Fruit fly (Drosophila melanogaster) whole organism, embryonic: ENCODE results near the gene CG3071.

Experiments
- Aef1 ChIP-seq: fragments of 200-800 bp; sonication (Bioruptor generic); IDR thresholded peaks from 3 replicates; pipeline ENCODE4 v1.3.6; 2022; ENCODE audit warnings: missing biosample characterization, missing genetic modification characterization
- CG10209 ChIP-seq: fragments of 200-800 bp; sonication (Bioruptor generic); optimal IDR thresholded peaks from 3 replicates; lab custom pipeline; 2017; ENCODE audit warnings: missing biosample characterization, mild to moderate bottlenecking, missing genetic modification characterization, missing genetic modification reagents
- CG10274 ChIP-seq: fragments of 200-800 bp; sonication (Bioruptor generic); optimal IDR thresholded peaks from 3 replicates; lab custom pipeline; 2017; ENCODE audit warnings: missing biosample characterization, mild to moderate bottlenecking, missing genetic modification characterization
- CG11696 ChIP-seq: fragments of 200-800 bp; sonication (Bioruptor generic); IDR thresholded peaks from 2 replicates; pipeline ENCODE4 v1.3.6; 2022; ENCODE audit warnings: missing biosample characterization, missing genetic modification characterization
- CG14050 ChIP-seq: fragments of 200-800 bp; sonication (Bioruptor generic); IDR thresholded peaks from 3 replicates; pipeline ENCODE4 v1.3.6; 2022; ENCODE audit warnings: missing biosample characterization, missing genetic modification characterization
- CG1792 ChIP-seq: fragments of 200-800 bp; sonication (Bioruptor generic); optimal IDR thresholded peaks from 2 replicates; lab custom pipeline; 2016; ENCODE audit warnings: missing biosample characterization, missing genetic modification characterization
- CG2129 ChIP-seq: fragments of 200-800 bp; sonication (Bioruptor generic); IDR thresholded peaks from 2 replicates; pipeline ENCODE4 v1.3.6; 2022; ENCODE audit warnings: missing biosample characterization, missing genetic modification characterization; ENCODE audit not compliant: partially characterized antibody
- CG32772 ChIP-seq: fragments of 200-800 bp; sonication (Bioruptor generic); IDR thresholded peaks from 2 replicates; pipeline ENCODE4 v1.3.6; 2022; ENCODE audit warnings: missing biosample characterization, missing genetic modification characterization
- CG3407 ChIP-seq: fragments of 200-800 bp; sonication (Bioruptor generic); optimal IDR thresholded peaks from 2 replicates; lab custom pipeline; 2018; ENCODE audit warnings: missing biosample characterization, mild to moderate bottlenecking, missing genetic modification characterization
- CG34224 ChIP-seq: fragments of 200-800 bp; sonication (Bioruptor generic); IDR thresholded peaks from 3 replicates; pipeline ENCODE4 v1.3.6; 2022; ENCODE audit warnings: missing biosample characterization, missing genetic modification characterization; ENCODE audit not compliant: partially characterized antibody
- CG34422 ChIP-seq: fragments of 200-800 bp; sonication (Bioruptor generic); IDR thresholded peaks from 3 replicates; pipeline ENCODE4 v1.3.6; 2022; ENCODE audit warnings: missing biosample characterization, missing genetic modification characterization
- CG4707 ChIP-seq: fragments of 200-800 bp; sonication (Bioruptor generic); optimal IDR thresholded peaks from 2 replicates; lab custom pipeline; 2018; ENCODE audit warnings: missing biosample characterization, mild to moderate bottlenecking, missing genetic modification characterization, moderate library complexity
- CG4854 ChIP-seq: fragments of 200-800 bp; sonication (Bioruptor generic); optimal IDR thresholded peaks from 2 replicates; lab custom pipeline; 2016; ENCODE audit warnings: missing biosample characterization, missing genetic modification characterization, inconsistent platforms
- CG7556 ChIP-seq: fragments of 200-800 bp; sonication (Bioruptor generic); optimal IDR thresholded peaks from 2 replicates; lab custom pipeline; 2017; ENCODE audit warnings: missing biosample characterization, mild to moderate bottlenecking, missing genetic modification characterization
- CG8359 ChIP-seq: fragments of 200-800 bp; sonication (Bioruptor generic); optimal IDR thresholded peaks from 2 replicates; lab custom pipeline; 2017; ENCODE audit warnings: missing biosample characterization, mild to moderate bottlenecking, missing genetic modification characterization, borderline replicate concordance
- Dad ChIP-seq: fragments of 200-800 bp; sonication (Bioruptor generic); optimal IDR thresholded peaks from 3 replicates; lab custom pipeline; 2016; ENCODE audit warnings: missing biosample characterization, missing genetic modification characterization
- Dip3 ChIP-seq: fragments of 200-800 bp; sonication (Bioruptor generic); optimal IDR thresholded peaks from 3 replicates; lab custom pipeline; 2016; ENCODE audit warnings: missing biosample characterization, missing genetic modification characterization
- Drgx ChIP-seq: fragments of 200-800 bp; sonication (Bioruptor generic); IDR thresholded peaks from 2 replicates; pipeline ENCODE4 v1.3.6; 2022; ENCODE audit warnings: missing biosample characterization, missing genetic modification characterization
- E2f1 ChIP-seq: fragments of 200-800 bp; sonication (Bioruptor generic); IDR thresholded peaks from 2 replicates; pipeline ENCODE4 v1.3.6; 2022; ENCODE audit warnings: missing biosample characterization, missing genetic modification characterization
- HLHmδ ChIP-seq: fragments of 200-800 bp; sonication (Bioruptor generic); optimal IDR thresholded peaks from 2 replicates; lab custom pipeline; 2018; ENCODE audit warnings: missing biosample characterization, mild to moderate bottlenecking, missing genetic modification characterization, moderate library complexity
- Hmr ChIP-seq: fragments of 200-800 bp; sonication (Bioruptor generic); optimal IDR thresholded peaks from 3 replicates; lab custom pipeline; 2017; ENCODE audit warnings: mild to moderate bottlenecking, missing biosample characterization, missing genetic modification reagents, missing genetic modification characterization
- Hr51 ChIP-seq, 2 experiments: fragments of 200-800 bp; sonication (Bioruptor generic); optimal IDR thresholded peaks; 2 replicates in 1 of 2; 3 replicates in 1 of 2; lab custom pipeline; 2016 to 2018; ENCODE audit warnings: missing biosample characterization in 2 of 2, missing genetic modification characterization in 2 of 2, mild to moderate bottlenecking in 1 of 2, moderate library complexity in 1 of 2
- Hr78 ChIP-seq, 2 experiments: fragments of 200-800 bp in 1 of 2; fragments of >200 bp in 1 of 2; sonication (Bioruptor generic) in 1 of 2; optimal IDR thresholded peaks; 2 replicates each; lab custom pipeline; 2017 to 2019; ENCODE audit warnings: missing biosample characterization in 2 of 2, missing genetic modification characterization in 2 of 2, mild to moderate bottlenecking in 1 of 2, moderate library complexity in 1 of 2
- Lim3 ChIP-seq: fragments of 200-800 bp; sonication (Bioruptor generic); IDR thresholded peaks from 2 replicates; pipeline ENCODE4 v1.3.6; 2022; ENCODE audit warnings: missing biosample characterization, missing genetic modification characterization
- MBD-R2 ChIP-seq: fragments of 200-800 bp; sonication (Bioruptor generic); IDR thresholded peaks from 2 replicates; pipeline ENCODE4 v1.3.6; 2022; ENCODE audit warnings: missing biosample characterization, missing genetic modification characterization
- MTF-1 ChIP-seq: fragments of 200-800 bp; sonication (Bioruptor generic); optimal IDR thresholded peaks from 2 replicates; lab custom pipeline; 2018; ENCODE audit warnings: missing biosample characterization, mild to moderate bottlenecking, missing genetic modification characterization, borderline replicate concordance
- Mad ChIP-seq: fragments of 200-800 bp; sonication (Bioruptor generic); optimal IDR thresholded peaks from 2 replicates; lab custom pipeline; 2016; ENCODE audit warnings: missing biosample characterization, missing genetic modification characterization
- Meics ChIP-seq: fragments of 200-800 bp; sonication (Bioruptor generic); optimal IDR thresholded peaks from 2 replicates; lab custom pipeline; 2017; ENCODE audit warnings: missing biosample characterization, mild to moderate bottlenecking, missing genetic modification characterization
- Oli ChIP-seq: fragments of 200-800 bp; sonication (Bioruptor generic); optimal IDR thresholded peaks from 2 replicates; lab custom pipeline; 2018; ENCODE audit warnings: missing biosample characterization, mild to moderate bottlenecking, missing genetic modification characterization, moderate library complexity
- PHDP ChIP-seq: fragments of 200-800 bp; sonication (Bioruptor generic); optimal IDR thresholded peaks from 3 replicates; lab custom pipeline; 2018; ENCODE audit warnings: missing biosample characterization, mild to moderate bottlenecking, missing genetic modification characterization, moderate library complexity
- Scr ChIP-seq: fragments of 200-800 bp; sonication (Bioruptor generic); IDR thresholded peaks from 2 replicates; pipeline ENCODE4 v1.3.6; 2022; ENCODE audit warnings: missing biosample characterization, missing genetic modification characterization; ENCODE audit not compliant: partially characterized antibody
- Stat92E ChIP-seq, 3 experiments: fragments of >200 bp in 2 of 3; fragments of 200-800 bp in 1 of 3; sonication (Bioruptor generic) in 1 of 3; optimal IDR thresholded peaks; 2 replicates each; lab custom pipeline; 2017 to 2019; ENCODE audit warnings: missing biosample characterization in 3 of 3, missing genetic modification characterization in 3 of 3, mild to moderate bottlenecking in 1 of 3, moderate library complexity in 1 of 3
- Xrp1 ChIP-seq: fragments of 200-800 bp; sonication (Bioruptor generic); IDR thresholded peaks from 2 replicates; pipeline ENCODE4 v1.3.6; 2022; ENCODE audit warnings: missing biosample characterization, missing genetic modification characterization
- YL-1 ChIP-seq: fragments of 200-800 bp; sonication (Bioruptor generic); optimal IDR thresholded peaks from 3 replicates; lab custom pipeline; 2017; ENCODE audit warnings: missing biosample characterization, mild to moderate bottlenecking, missing genetic modification characterization
- ato ChIP-seq: fragments of 200-800 bp; sonication (Bioruptor generic); IDR thresholded peaks from 2 replicates; pipeline ENCODE4 v1.3.6; 2022; ENCODE audit warnings: missing biosample characterization, missing genetic modification characterization; ENCODE audit not compliant: partially characterized antibody
- bbx ChIP-seq: fragments of 200-800 bp; sonication (Bioruptor generic); IDR thresholded peaks from 2 replicates; pipeline ENCODE4 v1.3.6; 2022; ENCODE audit warnings: missing biosample characterization, missing genetic modification characterization; ENCODE audit not compliant: partially characterized antibody
- br ChIP-seq: fragments of >200 bp; optimal IDR thresholded peaks from 2 replicates; lab custom pipeline; 2017
- caup ChIP-seq: fragments of 200-800 bp; sonication (Bioruptor generic); optimal IDR thresholded peaks from 3 replicates; lab custom pipeline; 2017; ENCODE audit warnings: missing biosample characterization, mild to moderate bottlenecking, missing genetic modification characterization, moderate library complexity; ENCODE audit not compliant: severe bottlenecking
- danr ChIP-seq: fragments of 200-800 bp; sonication (Bioruptor generic); IDR thresholded peaks from 2 replicates; pipeline ENCODE4 v1.3.6; 2022; ENCODE audit warnings: missing biosample characterization, missing genetic modification characterization
- disco-r ChIP-seq: fragments of 200-800 bp; sonication (Bioruptor generic); optimal IDR thresholded peaks from 2 replicates; lab custom pipeline; 2016; ENCODE audit warnings: missing biosample characterization, missing genetic modification characterization
- eyg ChIP-seq: fragments of 200-800 bp; sonication (Bioruptor generic); optimal IDR thresholded peaks from 3 replicates; lab custom pipeline; 2016; ENCODE audit warnings: missing biosample characterization, missing genetic modification characterization
- fd3F ChIP-seq: fragments of 200-800 bp; sonication (Bioruptor generic); optimal IDR thresholded peaks from 2 replicates; lab custom pipeline; 2018; ENCODE audit warnings: missing biosample characterization, mild to moderate bottlenecking, missing genetic modification characterization, moderate library complexity
- gfzf ChIP-seq: fragments of 200-800 bp; sonication (Bioruptor generic); optimal IDR thresholded peaks from 2 replicates; lab custom pipeline; 2016; ENCODE audit warnings: missing biosample characterization, mild to moderate bottlenecking, missing genetic modification characterization, moderate library complexity
- ind ChIP-seq: fragments of 200-800 bp; sonication (Bioruptor generic); optimal IDR thresholded peaks from 3 replicates; lab custom pipeline; 2016; ENCODE audit warnings: missing biosample characterization, missing genetic modification characterization
- toy ChIP-seq: fragments of 200-800 bp; sonication (Bioruptor generic); IDR thresholded peaks from 2 replicates; pipeline ENCODE4 v1.3.6; 2022; ENCODE audit warnings: missing biosample characterization, missing genetic modification characterization
- trem ChIP-seq: fragments of 200-800 bp; optimal IDR thresholded peaks from 3 replicates; lab custom pipeline; 2019; ENCODE audit warnings: missing biosample characterization, mild to moderate bottlenecking, missing genetic modification characterization, moderate library complexity
- z ChIP-seq: fragments of 200-800 bp; sonication (Bioruptor generic); IDR thresholded peaks from 3 replicates; pipeline ENCODE4 v1.3.6; 2022; ENCODE audit warnings: missing biosample characterization, missing genetic modification characterization

Gene CG3071

DNA sequence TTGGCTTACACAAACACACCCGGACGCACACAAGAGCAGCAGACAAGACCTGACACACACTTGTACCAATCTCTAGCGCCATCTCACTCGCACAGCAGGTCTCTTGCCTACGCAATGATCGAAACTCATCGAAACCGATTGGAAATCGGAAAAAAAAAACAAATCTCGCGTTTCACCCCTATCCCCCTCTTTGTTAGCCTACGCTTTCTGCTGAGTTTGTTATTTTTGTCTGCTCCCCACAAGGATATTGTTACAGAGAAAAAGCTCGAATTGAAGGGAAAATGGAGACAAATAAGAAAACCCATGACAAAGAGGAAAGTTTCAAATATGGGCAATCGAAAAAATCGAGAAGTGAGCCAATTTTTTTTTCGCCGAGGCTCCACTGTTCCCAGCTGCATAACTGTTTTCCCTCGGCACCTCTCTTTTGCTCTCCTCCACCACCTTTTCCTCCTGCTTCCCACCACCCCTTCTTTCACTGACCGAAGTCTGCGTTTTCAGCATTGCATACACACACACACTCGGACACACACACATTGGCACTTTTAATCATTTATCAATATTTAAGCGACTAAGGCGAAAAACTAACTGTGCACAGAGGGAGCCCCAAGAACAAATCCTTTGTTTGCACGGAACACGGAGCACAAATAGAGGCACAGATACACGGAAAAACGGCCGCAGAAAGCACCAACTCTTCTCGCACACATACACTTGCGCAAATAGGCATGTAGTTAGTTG, 7.4 kb downstream of the CG3071 start (continued):
- TF ChIP-seq bbx (0 out of 2 replicates have a peak, but pooled peaks have one; percentile 16), Drgx (peak; percentile 56), CG32772 (GFP tag; lab: Robert Waterston, UW) (peak; percentile 50; the same call in 1 of the 2 replicates), CG7556 (GFP tag; lab: Kevin White, UChicago) (peak; percentile 18), YL-1 (peak; percentile 8)

DNA sequence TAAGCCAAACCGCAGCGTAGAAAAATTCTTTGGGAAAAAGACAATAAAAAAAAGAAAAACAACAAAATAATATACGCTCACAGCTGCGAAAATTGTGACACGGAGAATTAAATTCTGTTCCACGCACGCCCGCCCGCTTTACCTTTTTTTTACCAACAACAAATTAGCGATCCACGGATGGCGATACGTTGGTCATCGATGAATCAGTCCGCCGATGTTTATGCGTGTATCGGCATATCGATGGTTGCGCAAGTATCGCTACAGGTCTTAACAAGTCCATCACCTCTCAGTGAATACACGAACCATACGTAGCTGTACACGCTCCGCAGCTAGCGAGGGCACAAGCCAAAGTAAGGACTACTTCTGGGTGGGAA, 7.9 kb downstream of the CG3071 start, which contains the start of gene CG2924:
Gene CG2924 (minus strand): TSS at position 205 of the 374 bp plus-strand sequence.
- TF ChIP-seq Scr (GFP tag; lab: Robert Waterston, UW), result peak; percentile 99
- peak; percentile 88 for TF ChIP-seq trem
- TF ChIP-seq Hmr (GFP tag; lab: Kevin White, UChicago), result peak; percentile 83
- TF ChIP-seq ato (GFP tag; lab: Robert Waterston, UW), result peak; percentile 100
- TF ChIP-seq Xrp1 (GFP tag; lab: Robert Waterston, UW), result 0 out of 2 replicates have a peak, but pooled peaks have one; percentile 11
- 0 out of 2 replicates have a peak, but pooled peaks have one; percentile 24 for TF ChIP-seq CG32772 (GFP tag; lab: Robert Waterston, UW)
- peak; percentile 73 for TF ChIP-seq CG34422 (GFP tag; lab: Robert Waterston, UW)
- TF ChIP-seq Oli, result no peak
- no peak for TF ChIP-seq CG10274 (GFP tag; lab: Kevin White, UChicago)
- TF ChIP-seq Hr78 (GFP tag; optimal IDR thresholded peaks at IDR 0.05; lab: Kevin White, UChicago), result no peak
- TF ChIP-seq MBD-R2 (GFP tag; lab: Robert Waterston, UW), result peak; percentile 70
- TF ChIP-seq caup (GFP tag; lab: Kevin White, UChicago), result peak; percentile 34
- TF ChIP-seq CG11696 (GFP tag; lab: Robert Waterston, UW), result no peak
- TF ChIP-seq ind (GFP tag; lab: Kevin White, UChicago), result peak; percentile 59
- peak; percentile 88 for TF ChIP-seq Aef1
- no peak for TF ChIP-seq CG14050 (GFP tag; lab: Robert Waterston, UW)
- no peak for TF ChIP-seq CG3407
- peak; percentile 67 for TF ChIP-seq Dad (GFP tag; lab: Kevin White, UChicago)
- TF ChIP-seq danr (GFP tag; lab: Robert Waterston, UW), result no peak
- TF ChIP-seq z, result no peak
- TF ChIP-seq gfzf (GFP tag; lab: Kevin White, UChicago), result peak; percentile 67
- no peak for TF ChIP-seq Lim3 (GFP tag; lab: Robert Waterston, UW)
- peak; percentile 52 for TF ChIP-seq Mad
- TF ChIP-seq HLHmδ, result peak; percentile 33
- TF ChIP-seq PHDP, result peak; percentile 35
- no peak for TF ChIP-seq Meics (GFP tag; lab: Kevin White, UChicago)
- no peak for TF ChIP-seq br (lab: Kevin White, UChicago)
- TF ChIP-seq CG2129 (GFP tag; lab: Robert Waterston, UW), result peak; percentile 96
- TF ChIP-seq Hr51 (GFP tag; optimal IDR thresholded peaks at IDR 0.05; lab: Kevin White, UChicago), result peak; percentile 2 to 63
- peak; percentile 60 for TF ChIP-seq CG1792 (GFP tag; lab: Kevin White, UChicago)
- peak; percentile 99 for TF ChIP-seq CG34224 (GFP tag; lab: Robert Waterston, UW)
- no peak for TF ChIP-seq CG4707 (GFP tag; lab: Kevin White, UChicago)
- TF ChIP-seq CG10209 (GFP tag; lab: Kevin White, UChicago), result peak; percentile 23
- TF ChIP-seq Stat92E (GFP tag; optimal IDR thresholded peaks at IDR 0.05; lab: Kevin White, UChicago), result peak in 1 of 3 experiments; percentile 4
- no peak for TF ChIP-seq toy
- TF ChIP-seq Dip3, result peak; percentile 78
- peak; percentile 13 for TF ChIP-seq CG4854 (GFP tag; lab: Kevin White, UChicago)
- TF ChIP-seq MTF-1 (GFP tag; lab: Kevin White, UChicago), result no peak
- no peak for TF ChIP-seq E2f1
- no peak for TF ChIP-seq CG8359 (GFP tag; lab: Kevin White, UChicago)
- TF ChIP-seq eyg, result peak; percentile 59
- no peak for TF ChIP-seq fd3F (GFP tag; lab: Kevin White, UChicago)
- TF ChIP-seq disco-r (GFP tag; lab: Kevin White, UChicago), result peak; percentile 47
